Worm (Caenorhabditis elegans): ENCODE measurements around the gene ubc-15.

ubc-15 gene

ce11 chrII:2929846-2930245 is 16.4 kb upstream of the ubc-15 start:
- TF ChIP-seq sma-3 (GFP tag; optimal IDR thresholded peaks at IDR 0.05) (no peak), lin-11 (tag; optimal IDR thresholded peaks at IDR 0.05) (no peak), ama-1 (optimal IDR thresholded peaks at IDR 0.05) (no peak), nhr-11 (tag; optimal IDR thresholded peaks at IDR 0.05) (no peak), nhr-6 (tag; optimal IDR thresholded peaks at IDR 0.05) (no peak), lin-13 (GFP tag; optimal IDR thresholded peaks at IDR 0.05) (no peak), R02D3.7 (tag; optimal IDR thresholded peaks at IDR 0.05) (no peak), blmp-1 (tag; optimal IDR thresholded peaks at IDR 0.05; ENCODE audit: insufficient read depth) (no peak), nhr-237 (tag; optimal IDR thresholded peaks at IDR 0.05) (no peak), ztf-1 (GFP tag; conservative IDR thresholded peaks at IDR 0.05) (no peak), nhr-23 (tag; optimal IDR thresholded peaks at IDR 0.05) (no peak), nhr-12 (tag; optimal IDR thresholded peaks at IDR 0.05) (no peak), ceh-16 (tag; optimal IDR thresholded peaks at IDR 0.05) (no peak), sem-4 (tag; optimal IDR thresholded peaks at IDR 0.05) (no peak), unc-39 (tag; optimal IDR thresholded peaks at IDR 0.05) (no peak), elt-1 (tag; optimal IDR thresholded peaks at IDR 0.05) (no peak)

- no peak for TF ChIP-seq ceh-16 (tag; optimal IDR thresholded peaks at IDR 0.05)
- no peak for TF ChIP-seq mab-5 (tag; optimal IDR thresholded peaks at IDR 0.05)
- TF ChIP-seq peb-1 (tag; optimal IDR thresholded peaks at IDR 0.05), result no peak
- TF ChIP-seq ztf-11 (tag; optimal IDR thresholded peaks at IDR 0.05), result no peak
- TF ChIP-seq ztf-1 (GFP tag; conservative IDR thresholded peaks at IDR 0.05), result no peak
- no peak for TF ChIP-seq nhr-12 (tag; optimal IDR thresholded peaks at IDR 0.05)
These were observed 14.1 kb upstream of the ubc-15 start, which contains the start of the genes ZK355.3 and ZK355.8 for ce11 chrII:2927533-2927932. TSS of gene ZK355.3 (minus strand) at chrII:2927633. TSS of gene ZK355.8 (plus strand) at chrII:2927804.

ce11 chrII:2925806-2926558 is 12.6 kb upstream of the ubc-15 start:
- TF ChIP-seq sma-9 (GFP tag; optimal IDR thresholded peaks at IDR 0.05), result no peak
- no peak for TF ChIP-seq sma-9 (tag; optimal IDR thresholded peaks at IDR 0.05)
- TF ChIP-seq nhr-77 (tag; optimal IDR thresholded peaks at IDR 0.05), result no peak
- no peak for TF ChIP-seq zag-1 (tag; optimal IDR thresholded peaks at IDR 0.05)
- no peak for TF ChIP-seq unc-55 (GFP tag; optimal IDR thresholded peaks at IDR 0.05)
- no peak for TF ChIP-seq nhr-21 (tag; optimal IDR thresholded peaks at IDR 0.05)
- no peak for TF ChIP-seq ZK546.5 (tag; optimal IDR thresholded peaks at IDR 0.05)
- no peak for TF ChIP-seq nhr-129 (tag; optimal IDR thresholded peaks at IDR 0.05)
- TF ChIP-seq lin-13 (GFP tag; optimal IDR thresholded peaks at IDR 0.05), result no peak
- no peak for TF ChIP-seq elt-1 (tag; optimal IDR thresholded peaks at IDR 0.05)
- no peak for TF ChIP-seq peb-1 (tag; optimal IDR thresholded peaks at IDR 0.05)
- TF ChIP-seq sem-4 (tag; optimal IDR thresholded peaks at IDR 0.05), result no peak
- TF ChIP-seq Y55F3AM.14 (GFP tag; optimal IDR thresholded peaks at IDR 0.05), result no peak
- no peak for TF ChIP-seq aly-2 (tag; optimal IDR thresholded peaks at IDR 0.05)
- TF ChIP-seq lsy-2 (tag; optimal IDR thresholded peaks at IDR 0.05), result no peak
- TF ChIP-seq dmd-4 (tag; optimal IDR thresholded peaks at IDR 0.05), result no peak
- no peak for TF ChIP-seq ceh-16 (tag; optimal IDR thresholded peaks at IDR 0.05)
- no peak for TF ChIP-seq nhr-11 (tag; optimal IDR thresholded peaks at IDR 0.05)
- TF ChIP-seq nhr-10 (tag; optimal IDR thresholded peaks at IDR 0.05), result no peak

- TF ChIP-seq nhr-10 (tag; optimal IDR thresholded peaks at IDR 0.05), result no peak
- no peak for TF ChIP-seq nhr-237 (tag; optimal IDR thresholded peaks at IDR 0.05)
These were observed 11.6 kb upstream of the ubc-15 start for ce11 chrII:2925032-2925431.

ce11 chrII:2923617-2924016 is 10.2 kb upstream of the ubc-15 start, which contains the start of gene ZK355.2:
TSS of gene ZK355.2 (plus strand) at chrII:2923917.
- TF ChIP-seq nhr-25 (tag; optimal IDR thresholded peaks at IDR 0.05) (no peak), fos-1 (tag; optimal IDR thresholded peaks at IDR 0.05) (peak; percentile 5)

All from whole organism, L2 larva.